Worm (Caenorhabditis elegans) whole organism, early embryonic: Measurements from ENCODE around the gene cdkl-1.

Source experiments
- ama-1 ChIP-seq: fragments of 150-350 bp; optimal IDR thresholded peaks from 2 replicates; lab custom pipeline; 2014
- ceh-36 ChIP-seq: sonication (generic microtip); optimal IDR thresholded peaks from 2 replicates; lab custom pipeline; 2016; ENCODE audit warnings: missing genetic modification characterization, inconsistent platforms, missing compliant biosample characterization
- hmbx-1 ChIP-seq: sonication (generic microtip); optimal IDR thresholded peaks from 2 replicates; lab custom pipeline; 2016; ENCODE audit warnings: mild to moderate bottlenecking, missing genetic modification characterization, missing compliant biosample characterization
- tra-4 ChIP-seq: sonication (generic microtip); optimal IDR thresholded peaks from 2 replicates; lab custom pipeline; 2017; ENCODE audit warnings: missing genetic modification characterization, missing compliant biosample characterization

ce11 chrV:11060239-11060984 is 38.3 kb upstream of the cdkl-1 start, which contains the start of gene T04C12.11:
- TF ChIP-seq ceh-36 (no peak), ama-1 (lab: Kevin White, UChicago) (no peak), tra-4 (tag; lab: Kevin White, UChicago) (no peak), hmbx-1 (tag; lab: Kevin White, UChicago) (no peak)
